Worm (Caenorhabditis elegans) whole organism, L4 larva: ENCODE data around the gene T04C9.3.
A peak's percentile ranks its signal among the peaks of the same experiment; 100 is the strongest.

ENCODE experiments used
- D1046.2 ChIP-seq: fragments of 200-800 bp; sonication (Bioruptor generic); IDR thresholded peaks from 2 replicates; pipeline ENCODE4 v1.3.6; 2022; ENCODE audit warnings: missing genetic modification characterization, missing compliant biosample characterization
- F26F4.8 ChIP-seq: fragments of 200-800 bp; sonication (Bioruptor generic); conservative IDR thresholded peaks from 2 replicates; pipeline ENCODE4 v1.3.6; 2022; ENCODE audit warnings: missing genetic modification characterization, missing compliant biosample characterization
- F37D6.2 ChIP-seq: sonication (generic microtip); optimal IDR thresholded peaks from 2 replicates; lab custom pipeline; 2016; ENCODE audit warnings: mild to moderate bottlenecking, missing genetic modification characterization, missing compliant biosample characterization
- F44E2.7 ChIP-seq: fragments of 200-800 bp; sonication (Bioruptor generic); IDR thresholded peaks from 2 replicates; pipeline ENCODE4 v2.1.2; 2022; ENCODE audit warnings: missing genetic modification characterization, missing compliant biosample characterization
- F49E8.2 ChIP-seq: sonication (generic microtip); optimal IDR thresholded peaks from 2 replicates; lab custom pipeline; 2016; ENCODE audit warnings: missing compliant biosample characterization, mild to moderate bottlenecking, missing genetic modification characterization, borderline replicate concordance
- Y105C5A.15 ChIP-seq: fragments of 200-800 bp; sonication (Bioruptor generic); IDR thresholded peaks from 2 replicates; pipeline ENCODE4 v1.3.6; 2022; ENCODE audit warnings: missing genetic modification characterization, missing compliant biosample characterization
- Y75B8A.6 ChIP-seq: fragments of 200-800 bp; sonication (Bioruptor generic); IDR thresholded peaks from 2 replicates; pipeline ENCODE4 v1.3.6; 2022; ENCODE audit warnings: missing genetic modification reagents, missing genetic modification characterization, missing compliant biosample characterization
- ZK337.2 ChIP-seq: fragments of 200-800 bp; sonication (Bioruptor generic); IDR thresholded peaks from 2 replicates; pipeline ENCODE4 v1.3.6; 2022; ENCODE audit warnings: missing genetic modification reagents, missing genetic modification characterization, missing compliant biosample characterization
- ZK546.5 ChIP-seq, 2 experiments: sonication (generic microtip); optimal IDR thresholded peaks; 2 replicates each; lab custom pipeline; 2017; ENCODE audit warnings: missing biosample characterization in 2 of 2, missing genetic modification characterization in 2 of 2
- aha-1 ChIP-seq: fragments of 150-350 bp; peaks from one replicate; lab custom pipeline; 2014; ENCODE audit warnings: missing biosample characterization, missing genetic modification characterization
- aly-2 ChIP-seq: sonication (generic microtip); optimal IDR thresholded peaks from 2 replicates; lab custom pipeline; 2018; ENCODE audit warnings: missing biosample characterization, missing genetic modification characterization
- ceh-20 ChIP-seq: fragments of 200-800 bp; sonication (Bioruptor generic); IDR thresholded peaks from 2 replicates; pipeline ENCODE4 v1.3.6; 2022; ENCODE audit warnings: missing genetic modification reagents, missing genetic modification characterization, missing compliant biosample characterization
- ceh-32 ChIP-seq: sonication (generic microtip); optimal IDR thresholded peaks from 2 replicates; lab custom pipeline; 2016; ENCODE audit warnings: mild to moderate bottlenecking, missing genetic modification characterization, missing compliant biosample characterization; ENCODE audit not compliant: poor library complexity
- ceh-44 ChIP-seq: fragments of 200-800 bp; sonication (Bioruptor generic); IDR thresholded peaks from 2 replicates; pipeline ENCODE4 v1.3.6; 2022; ENCODE audit warnings: missing genetic modification reagents, missing genetic modification characterization, missing compliant biosample characterization
- ceh-62 ChIP-seq: sonication (generic microtip); optimal IDR thresholded peaks from 2 replicates; lab custom pipeline; 2017; ENCODE audit warnings: missing biosample characterization, missing genetic modification characterization
- ceh-82 ChIP-seq: sonication (generic microtip); optimal IDR thresholded peaks from 2 replicates; lab custom pipeline; 2017; ENCODE audit warnings: missing biosample characterization, missing genetic modification characterization
- cey-2 ChIP-seq: sonication (generic microtip); optimal IDR thresholded peaks from 3 replicates; lab custom pipeline; 2017; ENCODE audit warnings: missing genetic modification characterization, mild to moderate bottlenecking, missing compliant biosample characterization, antibody characterized with exemption, borderline replicate concordance; ENCODE audit not compliant: insufficient read depth
- ctbp-1 ChIP-seq: fragments of 200-800 bp; sonication (Bioruptor generic); IDR thresholded peaks from 2 replicates; pipeline ENCODE4 v1.3.6; 2022; ENCODE audit warnings: missing genetic modification reagents, missing genetic modification characterization, missing compliant biosample characterization
- daf-16 ChIP-seq, 3 experiments: sonication (generic microtip); optimal IDR thresholded peaks; 2 replicates each; lab custom pipeline; 2016 to 2017; ENCODE audit warnings: missing genetic modification characterization in 3 of 3, missing genetic modification reagents in 3 of 3, mild to moderate bottlenecking in 2 of 3, missing compliant biosample characterization in 2 of 3, missing biosample characterization in 1 of 3, moderate library complexity in 1 of 3
- daf-19 ChIP-seq: fragments of 200-800 bp; sonication (Bioruptor generic); conservative IDR thresholded peaks from 2 replicates; pipeline ENCODE4 v1.3.6; 2022; ENCODE audit warnings: missing genetic modification characterization, missing compliant biosample characterization
- daf-8 ChIP-seq: fragments of 200-800 bp; sonication (Bioruptor generic); IDR thresholded peaks from 2 replicates; pipeline ENCODE4 v1.3.6; 2022; ENCODE audit warnings: missing genetic modification characterization, missing compliant biosample characterization
- dmd-8 ChIP-seq: fragments of 200-800 bp; sonication (Bioruptor generic); IDR thresholded peaks from 2 replicates; pipeline ENCODE4 v1.3.6; 2022; ENCODE audit warnings: missing genetic modification characterization, missing compliant biosample characterization
- duxl-1 ChIP-seq: sonication (generic microtip); optimal IDR thresholded peaks from 2 replicates; lab custom pipeline; 2016; ENCODE audit warnings: mild to moderate bottlenecking, missing genetic modification characterization, moderate library complexity, missing compliant biosample characterization; ENCODE audit not compliant: poor library complexity
- dve-1 ChIP-seq: sonication (generic microtip); optimal IDR thresholded peaks from 2 replicates; lab custom pipeline; 2017; ENCODE audit warnings: antibody characterized with exemption, mild to moderate bottlenecking, missing genetic modification characterization, missing compliant biosample characterization; ENCODE audit not compliant: insufficient read depth
- fkh-10 ChIP-seq: fragments of 150-350 bp; optimal IDR thresholded peaks from 2 replicates; lab custom pipeline; 2014; ENCODE audit warnings: missing biosample characterization, missing genetic modification reagents, missing genetic modification characterization
- gei-8 ChIP-seq: fragments of 200-800 bp; sonication (Bioruptor generic); optimal IDR thresholded peaks from 2 replicates; lab custom pipeline; 2018; ENCODE audit warnings: mild to moderate bottlenecking, missing genetic modification characterization, missing compliant biosample characterization
- hlh-30 ChIP-seq: sonication (generic microtip); optimal IDR thresholded peaks from 2 replicates; lab custom pipeline; 2017; ENCODE audit warnings: antibody characterized with exemption, mild to moderate bottlenecking, missing genetic modification characterization, missing compliant biosample characterization; ENCODE audit not compliant: insufficient read depth
- hmg-1.1 ChIP-seq: fragments of 200-800 bp; sonication (Bioruptor generic); IDR thresholded peaks from 2 replicates; pipeline ENCODE4 v1.3.6; 2022; ENCODE audit warnings: missing genetic modification reagents, missing genetic modification characterization, missing compliant biosample characterization
- lin-1 ChIP-seq: fragments of 200-800 bp; sonication (Bioruptor generic); IDR thresholded peaks from 2 replicates; pipeline ENCODE4 v1.3.6; 2022; ENCODE audit warnings: missing genetic modification reagents, missing genetic modification characterization, missing compliant biosample characterization
- lin-15B ChIP-seq: fragments of 150-350 bp; sonication (generic microtip); optimal IDR thresholded peaks from 3 replicates; lab custom pipeline; 2014; ENCODE audit warnings: missing biosample characterization, missing genetic modification characterization
- lsy-2 ChIP-seq, 2 experiments: fragments of 150-350 bp in 1 of 2; sonication (generic microtip) in 1 of 2; optimal IDR thresholded peaks; 2 replicates each; lab custom pipeline; 2014 to 2017; ENCODE audit warnings: missing biosample characterization in 2 of 2, missing genetic modification characterization in 2 of 2
- nhr-10 ChIP-seq: fragments of 150-350 bp; optimal IDR thresholded peaks from 2 replicates; lab custom pipeline; 2014; ENCODE audit warnings: missing biosample characterization, missing genetic modification characterization
- nhr-111 ChIP-seq: fragments of 200-800 bp; sonication (Bioruptor generic); optimal IDR thresholded peaks from 2 replicates; lab custom pipeline; 2018; ENCODE audit warnings: mild to moderate bottlenecking, missing genetic modification characterization, missing compliant biosample characterization
- nhr-237 ChIP-seq: sonication (generic microtip); optimal IDR thresholded peaks from 2 replicates; lab custom pipeline; 2017; ENCODE audit warnings: missing biosample characterization, missing genetic modification characterization
- nhr-41 ChIP-seq: fragments of 200-800 bp; sonication (Bioruptor generic); IDR thresholded peaks from 2 replicates; pipeline ENCODE4 v1.3.6; 2022; ENCODE audit warnings: missing genetic modification reagents, missing genetic modification characterization, missing compliant biosample characterization
- nhr-48 ChIP-seq: sonication (generic microtip); optimal IDR thresholded peaks from 2 replicates; lab custom pipeline; 2016; ENCODE audit warnings: mild to moderate bottlenecking, missing genetic modification characterization, missing compliant biosample characterization
- sdz-12 ChIP-seq: fragments of 200-800 bp; sonication (Bioruptor generic); optimal IDR thresholded peaks from 2 replicates; lab custom pipeline; 2018; ENCODE audit warnings: mild to moderate bottlenecking, missing genetic modification characterization, missing compliant biosample characterization
- snpc-4 ChIP-seq: fragments of 150-350 bp; optimal IDR thresholded peaks from 2 replicates; lab custom pipeline; 2014; ENCODE audit warnings: missing biosample characterization, missing genetic modification characterization
- unc-130 ChIP-seq: sonication (generic microtip); optimal IDR thresholded peaks from 2 replicates; lab custom pipeline; 2016; ENCODE audit warnings: missing genetic modification reagents, missing genetic modification characterization, missing compliant biosample characterization
- unc-62 ChIP-seq, 3 experiments: fragments of 150-350 bp in 1 of 3; sonication (generic microtip); optimal IDR thresholded peaks in 2 of 3; peaks in 1 of 3; 1 replicate in 1 of 3; 2 replicates in 2 of 3; lab custom pipeline; 2014 to 2017; ENCODE audit warnings: missing biosample characterization in 3 of 3, missing genetic modification characterization in 3 of 3, missing genetic modification reagents in 3 of 3, missing genotype in 1 of 3
- zfp-2 ChIP-seq: sonication (generic microtip); optimal IDR thresholded peaks from 2 replicates; lab custom pipeline; 2016; ENCODE audit warnings: mild to moderate bottlenecking, missing genetic modification characterization, missing compliant biosample characterization
- zfp-3 ChIP-seq: fragments of 200-800 bp; sonication (Bioruptor generic); conservative IDR thresholded peaks from 2 replicates; pipeline ENCODE4 v1.3.6; 2022; ENCODE audit warnings: missing genetic modification reagents, missing genetic modification characterization, missing compliant biosample characterization
- zip-11 ChIP-seq: fragments of 200-800 bp; sonication (Bioruptor generic); IDR thresholded peaks from 2 replicates; pipeline ENCODE4 v1.3.6; 2022; ENCODE audit warnings: missing genetic modification characterization, missing compliant biosample characterization
- ztf-11 ChIP-seq: fragments of 150-350 bp; optimal IDR thresholded peaks from 2 replicates; lab custom pipeline; 2014; ENCODE audit warnings: missing biosample characterization, missing genetic modification characterization
- ztf-7 ChIP-seq: fragments of 150-350 bp; optimal IDR thresholded peaks from 2 replicates; lab custom pipeline; 2014; ENCODE audit warnings: missing biosample characterization, missing genetic modification characterization

T04C9.3 gene

ce11 chrIII:5951589-5952378, 33.7 kb upstream of the T04C9.3 start (continued):
- TF ChIP-seq daf-8 (GFP tag; lab: Robert Waterston, UW) (no peak), nhr-48 (tag; lab: Kevin White, UChicago) (no peak), fkh-10 (GFP tag; lab: Kevin White, UChicago) (no peak), nhr-237 (no peak), dmd-8 (GFP tag; lab: Robert Waterston, UW) (no peak), lin-1 (no peak), ZK337.2 (GFP tag; lab: Robert Waterston, UW) (no peak), F37D6.2 (tag; lab: Kevin White, UChicago) (no peak), unc-130 (GFP tag; lab: Kevin White, UChicago) (no peak), nhr-10 (peak; percentile 25), unc-62 (GFP tag; optimal IDR thresholded peaks at IDR 0.05 in 1 of 2; lab: Kevin White, UChicago) (peak in 1 of 2 experiments; percentile 68), unc-62 (tag; optimal IDR thresholded peaks at IDR 0.05; lab: Kevin White, UChicago) (no peak), aha-1 (peak; percentile 15), daf-16 (GFP tag; optimal IDR thresholded peaks at IDR 0.05; lab: Kevin White, UChicago) (no peak), daf-16 (tag; optimal IDR thresholded peaks at IDR 0.05; lab: Kevin White, UChicago) (no peak), nhr-111 (GFP tag; lab: Kevin White, UChicago) (no peak), ceh-32 (tag; lab: Kevin White, UChicago) (no peak), F26F4.8 (no peak), hlh-30 (tag; lab: Kevin White, UChicago) (peak; percentile 88), dve-1 (tag; lab: Kevin White, UChicago) (no peak), ceh-62 (tag; lab: Kevin White, UChicago) (no peak), D1046.2 (GFP tag; lab: Robert Waterston, UW) (no peak), ctbp-1 (no peak), ZK546.5 (tag; optimal IDR thresholded peaks at IDR 0.05; lab: Kevin White, UChicago) (no peak), ztf-7 (tag; lab: Kevin White, UChicago) (no peak), aly-2 (no peak), zip-11 (GFP tag; lab: Robert Waterston, UW) (no peak), ceh-44 (GFP tag; lab: Robert Waterston, UW) (no peak), lsy-2 (tag; optimal IDR thresholded peaks at IDR 0.05; lab: Kevin White, UChicago) (no peak), daf-19 (no peak), cey-2 (no peak), ztf-11 (tag; lab: Kevin White, UChicago) (no peak), sdz-12 (no peak), F44E2.7 (no peak), hmg-1.1 (GFP tag; lab: Robert Waterston, UW) (no peak), ceh-82 (tag; lab: Kevin White, UChicago) (no peak), nhr-41 (no peak)

ce11 chrIII:5953041-5953912, 32.2 kb upstream of the T04C9.3 start:
- TF ChIP-seq F26F4.8 (no peak), nhr-111 (GFP tag; lab: Kevin White, UChicago) (no peak), F49E8.2 (tag; lab: Kevin White, UChicago) (no peak), nhr-10 (peak; percentile 44), zip-11 (GFP tag; lab: Robert Waterston, UW) (no peak), ztf-11 (tag; lab: Kevin White, UChicago) (no peak), unc-62 (GFP tag; optimal IDR thresholded peaks at IDR 0.05 in 1 of 2; lab: Kevin White, UChicago) (no peak), unc-62 (tag; optimal IDR thresholded peaks at IDR 0.05; lab: Kevin White, UChicago) (no peak), snpc-4 (tag; lab: Kevin White, UChicago) (no peak), duxl-1 (tag; lab: Kevin White, UChicago) (no peak), lin-1 (0 out of 2 replicates have a peak, but pooled peaks have one; percentile 18), zfp-3 (GFP tag; lab: Robert Waterston, UW) (peak; percentile 78; the same call in 1 of the 2 replicates), sdz-12 (no peak), zfp-2 (tag; lab: Kevin White, UChicago) (no peak), ceh-44 (GFP tag; lab: Robert Waterston, UW) (no peak), Y75B8A.6 (GFP tag; lab: Robert Waterston, UW) (no peak), gei-8 (GFP tag; lab: Kevin White, UChicago) (peak; percentile 2), Y105C5A.15 (GFP tag; lab: Robert Waterston, UW) (0 out of 2 replicates have a peak, but pooled peaks have one; percentile 5), lin-15B (tag; lab: Kevin White, UChicago) (no peak), ceh-20 (GFP tag; lab: Robert Waterston, UW) (0 out of 2 replicates have a peak, but pooled peaks have one; percentile 10), ceh-62 (tag; lab: Kevin White, UChicago) (no peak), ctbp-1 (no peak)
